Worm (Caenorhabditis elegans): ENCODE data around the gene mtss-1.

mtss-1 gene

DNA sequence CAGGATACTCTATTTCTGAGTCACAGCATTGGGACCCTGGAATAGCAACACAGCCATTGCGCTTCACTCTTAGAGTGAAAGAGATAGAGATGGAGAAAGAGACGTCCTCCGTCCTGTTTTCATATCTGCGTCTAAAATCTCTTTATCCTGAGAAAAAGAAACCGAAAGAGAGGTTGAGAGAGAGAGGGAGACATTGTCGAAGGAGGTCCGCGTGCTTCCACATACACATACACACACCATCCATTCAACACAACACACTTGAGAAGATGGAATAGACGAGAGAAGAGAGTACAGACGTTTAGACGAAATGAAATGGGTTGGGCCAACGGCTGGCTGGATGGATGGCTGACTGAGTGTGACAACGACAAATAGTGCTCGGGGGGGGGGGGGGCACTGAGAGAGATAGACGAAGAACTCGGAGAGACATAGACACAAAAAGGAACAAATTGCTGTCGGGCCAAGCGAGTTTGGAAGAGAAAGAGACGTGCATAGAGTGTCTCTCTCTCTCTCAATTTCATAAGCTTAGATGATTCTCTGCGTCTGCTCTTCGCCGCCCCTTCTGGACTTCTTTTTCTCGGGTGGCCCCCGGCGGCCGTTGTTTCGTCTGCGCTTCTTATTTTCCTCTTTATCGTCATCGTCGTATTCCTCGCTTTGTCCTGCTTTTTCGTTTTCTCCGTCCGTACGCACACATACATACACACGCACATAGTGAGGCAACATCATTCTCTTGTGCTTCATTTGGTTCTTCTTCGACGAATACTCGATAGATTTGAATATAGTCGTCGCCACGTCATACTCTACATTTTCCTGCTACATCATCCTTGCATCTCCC lies 32.1 kb downstream of the mtss-1 start, which contains the start of gene F54F2.6 (continued):
- peak; percentile 82 for TF ChIP-seq chd-7 (tag; optimal IDR thresholded peaks at IDR 0.05)
- peak; percentile 52 for TF ChIP-seq ZK185.1 (tag; optimal IDR thresholded peaks at IDR 0.05; ENCODE audit: poor library complexity, severe bottlenecking)
- peak; percentile 61 for TF ChIP-seq nhr-80 (tag; optimal IDR thresholded peaks at IDR 0.05)
- peak; percentile 25 for TF ChIP-seq gei-17 (GFP tag; optimal IDR thresholded peaks at IDR 0.05)
- 0 out of 2 replicates have a peak, but pooled peaks have one; percentile 32 for TF ChIP-seq C17E4.6 (GFP tag; IDR thresholded peaks at IDR 0.05)
- peak; percentile 51 for TF ChIP-seq ztf-26 (tag; optimal IDR thresholded peaks at IDR 0.05)
- TF ChIP-seq lin-35 (GFP tag; optimal IDR thresholded peaks at IDR 0.05), result peak in 1 of 3 experiments; percentile 78
- 0 out of 2 replicates have a peak, but pooled peaks have one; percentile 9 for TF ChIP-seq F37B4.10 (GFP tag; IDR thresholded peaks at IDR 0.05)
- TF ChIP-seq lsl-1 (GFP tag; optimal IDR thresholded peaks at IDR 0.05), result no peak
- TF ChIP-seq dox-1 (GFP tag; IDR thresholded peaks at IDR 0.05), result peak; percentile 77
- TF ChIP-seq lin-54 (GFP tag; optimal IDR thresholded peaks at IDR 0.05), result peak; percentile 36
- TF ChIP-seq C06A6.2 (GFP tag; conservative IDR thresholded peaks at IDR 0.05), result peak; percentile 57
- peak; percentile 59 for TF ChIP-seq mcd-1 (GFP tag; IDR thresholded peaks at IDR 0.05)
- 0 out of 2 replicates have a peak, but pooled peaks have one; percentile 50 for TF ChIP-seq nfyb-1 (GFP tag; IDR thresholded peaks at IDR 0.05)
- TF ChIP-seq akir-1 (GFP tag; optimal IDR thresholded peaks at IDR 0.05), result no peak
- no peak for TF ChIP-seq B0019.2 (GFP tag; conservative IDR thresholded peaks at IDR 0.05)
- peak; percentile 53 for TF ChIP-seq ztf-3 (GFP tag; optimal IDR thresholded peaks at IDR 0.05)
- peak; percentile 57 for TF ChIP-seq repo-1 (tag; optimal IDR thresholded peaks at IDR 0.05)
- no peak for TF ChIP-seq lin-26 (GFP tag; IDR thresholded peaks at IDR 0.05)
- no peak for TF ChIP-seq sptf-2 (GFP tag; optimal IDR thresholded peaks at IDR 0.05)

DNA sequence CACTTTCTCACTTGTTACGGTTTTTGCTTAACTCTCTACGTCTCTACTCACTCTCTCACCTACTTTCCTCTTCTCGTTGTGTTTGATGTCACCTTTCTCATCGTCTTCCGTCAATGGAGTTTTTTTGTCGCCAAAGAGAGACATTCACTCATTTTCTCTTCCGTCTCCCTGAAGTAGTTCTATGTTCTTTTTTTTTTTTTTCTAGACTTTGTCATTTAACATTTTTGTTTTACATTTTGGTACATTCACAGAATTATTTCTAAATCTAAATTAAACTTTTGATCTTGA lies 32.6 kb downstream of the mtss-1 start:
- TF ChIP-seq bed-2 (GFP tag; IDR thresholded peaks at IDR 0.05), result no peak
- TF ChIP-seq cebp-1 (GFP tag; IDR thresholded peaks at IDR 0.05), result no peak
- TF ChIP-seq cebp-1 (tag; optimal IDR thresholded peaks at IDR 0.05), result no peak
- TF ChIP-seq nhr-90 (tag; optimal IDR thresholded peaks at IDR 0.05), result no peak
- TF ChIP-seq rpc-1 (optimal IDR thresholded peaks at IDR 0.05), result no peak
- no peak for TF ChIP-seq rpc-1 (tag; optimal IDR thresholded peaks at IDR 0.05)
- no peak for TF ChIP-seq athp-1 (tag; optimal IDR thresholded peaks at IDR 0.05)
- no peak for TF ChIP-seq hsf-1 (GFP tag; IDR thresholded peaks at IDR 0.05)
- no peak for TF ChIP-seq F57A8.1 (GFP tag; optimal IDR thresholded peaks at IDR 0.05)
- no peak for TF ChIP-seq B0035.1 (tag; optimal IDR thresholded peaks at IDR 0.05)
- no peak for TF ChIP-seq pha-4 (tag; optimal IDR thresholded peaks at IDR 0.05)
- TF ChIP-seq aptf-2 (GFP tag; conservative IDR thresholded peaks at IDR 0.05), result no peak
- no peak for TF ChIP-seq hmg-1.2 (GFP tag; IDR thresholded peaks at IDR 0.05)
- no peak for TF ChIP-seq lsl-1 (GFP tag; optimal IDR thresholded peaks at IDR 0.05)
- no peak for TF ChIP-seq F23B12.7 (tag; optimal IDR thresholded peaks at IDR 0.05; ENCODE audit: insufficient read depth)
- no peak for TF ChIP-seq somi-1 (GFP tag; optimal IDR thresholded peaks at IDR 0.05)
- TF ChIP-seq ets-4 (GFP tag; optimal IDR thresholded peaks at IDR 0.05), result no peak
- TF ChIP-seq egl-44 (GFP tag; IDR thresholded peaks at IDR 0.05), result no peak
- TF ChIP-seq pbrm-1 (GFP tag; IDR thresholded peaks at IDR 0.05), result no peak
